Worm (Caenorhabditis elegans): ENCODE data around the gene nmur-3.

- TF ChIP-seq elt-2 (tag; optimal IDR thresholded peaks at IDR 0.05) = no peak
- no peak for TF ChIP-seq unc-86 (tag; optimal IDR thresholded peaks at IDR 0.05)
- no peak for TF ChIP-seq C38D4.7 (GFP tag; optimal IDR thresholded peaks at IDR 0.05)
- no peak for TF ChIP-seq nhr-11 (tag; optimal IDR thresholded peaks at IDR 0.05)
- no peak for TF ChIP-seq nhr-232 (tag; optimal IDR thresholded peaks at IDR 0.05)
- TF ChIP-seq fkh-10 (GFP tag; optimal IDR thresholded peaks at IDR 0.05) = no peak
- TF ChIP-seq F13H6.1 (tag; optimal IDR thresholded peaks at IDR 0.05) = no peak
- TF ChIP-seq K02D7.2 (tag; optimal IDR thresholded peaks at IDR 0.05) = no peak
- no peak for TF ChIP-seq dmd-4 (tag; optimal IDR thresholded peaks at IDR 0.05; ENCODE audit: borderline replicate concordance)
- TF ChIP-seq sox-4 (tag; optimal IDR thresholded peaks at IDR 0.05) = no peak
- TF ChIP-seq dve-1 (tag; optimal IDR thresholded peaks at IDR 0.05) = no peak
- TF ChIP-seq hlh-30 (tag; optimal IDR thresholded peaks at IDR 0.05; ENCODE audit: insufficient read depth) = peak; percentile 61
- no peak for TF ChIP-seq ama-1 (optimal IDR thresholded peaks at IDR 0.05)
These were observed 3.9 kb upstream of the nmur-3 start, which contains the start of gene atg-16.1 for ce11 chrX:4462390-4462789.
